Worm (Caenorhabditis elegans): ENCODE data around the gene srh-118.

DNA sequence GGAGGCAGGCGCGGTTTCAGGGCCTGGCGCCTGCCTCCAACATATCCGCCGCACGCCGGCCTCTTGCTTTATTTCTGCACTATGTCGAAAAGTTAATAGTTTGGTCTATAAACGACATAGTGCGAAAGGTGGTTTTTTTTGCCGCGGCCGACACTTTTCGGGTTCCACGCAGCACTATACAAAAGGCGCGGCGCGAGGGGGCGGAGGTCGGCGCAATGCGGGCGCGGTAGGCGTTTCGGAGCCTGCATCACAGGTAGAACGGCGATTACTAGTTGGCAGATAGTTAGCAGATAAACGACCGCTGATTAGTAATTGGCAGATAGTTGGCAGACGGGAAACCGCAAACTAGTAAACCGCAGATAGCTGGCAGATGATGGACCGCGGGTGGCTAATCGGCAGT is 16.8 kb upstream of the srh-118 start:
- TF ChIP-seq F16B12.6 (tag; optimal IDR thresholded peaks at IDR 0.05) (no peak), zag-1 (tag; optimal IDR thresholded peaks at IDR 0.05) (no peak), nhr-28 (tag; optimal IDR thresholded peaks at IDR 0.05) (no peak), C04F5.9 (tag; optimal IDR thresholded peaks at IDR 0.05) (no peak), dsc-1 (tag; optimal IDR thresholded peaks at IDR 0.05) (no peak), nhr-84 (tag; optimal IDR thresholded peaks at IDR 0.05) (no peak), zip-4 (GFP tag; optimal IDR thresholded peaks at IDR 0.05) (no peak), unc-62 (GFP tag; optimal IDR thresholded peaks at IDR 0.05) (no peak), fos-1 (tag; optimal IDR thresholded peaks at IDR 0.05) (no peak)
